Worm (Caenorhabditis elegans) whole organism, L4 larva: ENCODE measurements around the gene Y69A2AR.25.

Experiments
- F44E2.7 ChIP-seq: fragments of 200-800 bp; sonication (Bioruptor generic); IDR thresholded peaks from 2 replicates; pipeline ENCODE4 v2.1.2; 2022; ENCODE audit warnings: missing genetic modification characterization, missing compliant biosample characterization
- Y5F2A.4 ChIP-seq: fragments of 200-800 bp; sonication (Bioruptor generic); optimal IDR thresholded peaks from 2 replicates; lab custom pipeline; 2018; ENCODE audit warnings: mild to moderate bottlenecking, missing genetic modification characterization, missing compliant biosample characterization
- aha-1 ChIP-seq: fragments of 150-350 bp; peaks from one replicate; lab custom pipeline; 2014; ENCODE audit warnings: missing biosample characterization, missing genetic modification characterization
- aly-2 ChIP-seq: sonication (generic microtip); optimal IDR thresholded peaks from 2 replicates; lab custom pipeline; 2018; ENCODE audit warnings: missing biosample characterization, missing genetic modification characterization
- arid-1 ChIP-seq: fragments of 200-800 bp; sonication (Bioruptor generic); conservative IDR thresholded peaks from 2 replicates; pipeline ENCODE4 v1.3.6; 2022; ENCODE audit warnings: missing genetic modification reagents, missing genetic modification characterization, missing compliant biosample characterization
- ceh-28 ChIP-seq: fragments of 150-350 bp; optimal IDR thresholded peaks from 2 replicates; lab custom pipeline; 2014; ENCODE audit warnings: missing biosample characterization, missing genetic modification reagents, missing genetic modification characterization
- ceh-44 ChIP-seq: fragments of 200-800 bp; sonication (Bioruptor generic); IDR thresholded peaks from 2 replicates; pipeline ENCODE4 v1.3.6; 2022; ENCODE audit warnings: missing genetic modification reagents, missing genetic modification characterization, missing compliant biosample characterization
- ces-1 ChIP-seq: fragments of 150-350 bp; sonication (generic microtip); optimal IDR thresholded peaks from 4 replicates; lab custom pipeline; 2014; ENCODE audit warnings: missing biosample characterization, missing genetic modification reagents, missing genetic modification characterization
- daf-12 ChIP-seq: fragments of 150-350 bp; optimal IDR thresholded peaks from 2 replicates; lab custom pipeline; 2014; ENCODE audit warnings: missing biosample characterization, missing genetic modification reagents, missing genetic modification characterization
- dmd-9 ChIP-seq: fragments of 200-800 bp; sonication (Bioruptor generic); IDR thresholded peaks from 2 replicates; pipeline ENCODE4 v1.3.6; 2022; ENCODE audit warnings: missing genetic modification reagents, missing genetic modification characterization, missing compliant biosample characterization
- egl-43 ChIP-seq: fragments of 200-800 bp; sonication (Bioruptor generic); IDR thresholded peaks from 2 replicates; pipeline ENCODE4 v1.3.6; 2022; ENCODE audit warnings: missing genetic modification reagents, missing genetic modification characterization, missing compliant biosample characterization
- fos-1 ChIP-seq: fragments of 150-350 bp; optimal IDR thresholded peaks from 2 replicates; lab custom pipeline; 2014; ENCODE audit warnings: missing biosample characterization, missing genetic modification characterization
- hlh-11 ChIP-seq: fragments of 200-800 bp; sonication (Bioruptor generic); optimal IDR thresholded peaks from 2 replicates; lab custom pipeline; 2018; ENCODE audit warnings: mild to moderate bottlenecking, missing genetic modification characterization, missing compliant biosample characterization
- lim-7 ChIP-seq: fragments of 200-800 bp; sonication (Bioruptor generic); IDR thresholded peaks from 2 replicates; pipeline ENCODE4 v1.3.6; 2022; ENCODE audit warnings: missing genetic modification characterization, missing compliant biosample characterization
- lin-15B ChIP-seq: fragments of 150-350 bp; sonication (generic microtip); optimal IDR thresholded peaks from 3 replicates; lab custom pipeline; 2014; ENCODE audit warnings: missing biosample characterization, missing genetic modification characterization
- lin-39 ChIP-seq: fragments of 150-350 bp; optimal IDR thresholded peaks from 2 replicates; lab custom pipeline; 2014; ENCODE audit warnings: missing biosample characterization, missing genetic modification reagents, missing genetic modification characterization
- madf-5 ChIP-seq, 2 experiments: fragments of 200-800 bp; sonication (Bioruptor generic); IDR thresholded peaks; 2 replicates each; pipeline ENCODE4 v1.3.6; 2022; ENCODE audit warnings: missing compliant biosample characterization in 2 of 2, missing genetic modification characterization in 2 of 2
- mep-1 ChIP-seq: fragments of 150-350 bp; sonication (generic microtip); optimal IDR thresholded peaks from 3 replicates; lab custom pipeline; 2014; ENCODE audit warnings: missing biosample characterization, missing genetic modification characterization
- nhr-11 ChIP-seq: fragments of 150-350 bp; optimal IDR thresholded peaks from 2 replicates; lab custom pipeline; 2014; ENCODE audit warnings: missing biosample characterization, missing genetic modification characterization
- nhr-25 ChIP-seq: sonication (generic microtip); optimal IDR thresholded peaks from 2 replicates; lab custom pipeline; 2017; ENCODE audit warnings: missing genetic modification characterization, mild to moderate bottlenecking, missing compliant biosample characterization, antibody characterized with exemption, moderate library complexity, borderline replicate concordance; ENCODE audit not compliant: insufficient read depth
- nhr-76 ChIP-seq: fragments of 150-350 bp; optimal IDR thresholded peaks from 2 replicates; lab custom pipeline; 2014; ENCODE audit warnings: missing biosample characterization, missing genetic modification characterization
- php-3 ChIP-seq: fragments of 200-800 bp; sonication (Bioruptor generic); IDR thresholded peaks from 2 replicates; pipeline ENCODE4 v1.3.6; 2022; ENCODE audit warnings: missing genetic modification reagents, missing genetic modification characterization, missing compliant biosample characterization
- set-16 ChIP-seq: fragments of 200-800 bp; sonication (Bioruptor generic); IDR thresholded peaks from 2 replicates; pipeline ENCODE4 v1.3.6; 2022; ENCODE audit warnings: missing genetic modification reagents, missing genetic modification characterization, missing compliant biosample characterization
- spr-1 ChIP-seq: sonication (generic microtip); optimal IDR thresholded peaks from 2 replicates; lab custom pipeline; 2016; ENCODE audit warnings: mild to moderate bottlenecking, missing genetic modification characterization, missing compliant biosample characterization
- spr-3 ChIP-seq: fragments of 200-800 bp; sonication (Bioruptor generic); optimal IDR thresholded peaks from 2 replicates; lab custom pipeline; 2018; ENCODE audit warnings: mild to moderate bottlenecking, missing genetic modification characterization, missing compliant biosample characterization
- unc-39 ChIP-seq: sonication (generic microtip); optimal IDR thresholded peaks from 2 replicates; lab custom pipeline; 2017; ENCODE audit warnings: missing biosample characterization, missing genetic modification characterization
- unc-62 ChIP-seq, 3 experiments: fragments of 150-350 bp in 1 of 3; sonication (generic microtip); optimal IDR thresholded peaks in 2 of 3; peaks in 1 of 3; 1 replicate in 1 of 3; 2 replicates in 2 of 3; lab custom pipeline; 2014 to 2017; ENCODE audit warnings: missing biosample characterization in 3 of 3, missing genetic modification characterization in 3 of 3, missing genetic modification reagents in 3 of 3, missing genotype in 1 of 3
- zfp-2 ChIP-seq: sonication (generic microtip); optimal IDR thresholded peaks from 2 replicates; lab custom pipeline; 2016; ENCODE audit warnings: mild to moderate bottlenecking, missing genetic modification characterization, missing compliant biosample characterization
- ztf-11 ChIP-seq: fragments of 150-350 bp; optimal IDR thresholded peaks from 2 replicates; lab custom pipeline; 2014; ENCODE audit warnings: missing biosample characterization, missing genetic modification characterization

The Y69A2AR.25 gene

DNA sequence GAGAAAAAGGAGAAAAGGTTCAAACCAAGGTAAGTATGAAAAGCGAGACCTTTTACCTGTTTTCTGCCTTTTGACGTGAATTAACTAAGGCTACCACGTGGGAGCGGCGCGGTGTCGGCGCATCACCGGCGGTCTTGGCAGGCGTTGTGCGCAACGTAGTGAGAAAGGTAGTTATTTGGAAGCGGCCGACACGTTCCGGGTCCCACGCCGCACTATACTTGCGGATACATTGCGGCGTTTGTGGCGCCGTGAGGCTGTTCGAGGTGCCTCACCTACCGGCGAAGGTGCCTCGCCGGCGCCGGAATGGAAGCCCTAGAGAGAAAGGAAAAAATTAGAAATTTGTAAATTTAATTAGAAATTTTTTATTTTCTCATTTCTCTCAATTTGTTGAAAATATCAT, 15.3 kb downstream of the Y69A2AR.25 start:
- peak; percentile 79; the same call in 1 of the 2 replicates for TF ChIP-seq set-16
- TF ChIP-seq egl-43 (GFP tag; lab: Robert Waterston, UW) = 0 out of 2 replicates have a peak, but pooled peaks have one; percentile 53
- 0 out of 4 replicates have a peak, but pooled peaks of 1 of the 2 experiments have one; percentile 31 for TF ChIP-seq madf-5 (GFP tag; IDR thresholded peaks at IDR 0.05; lab: Robert Waterston, UW)
- TF ChIP-seq Y5F2A.4 (GFP tag; lab: Kevin White, UChicago) = no peak
- 0 out of 2 replicates have a peak, but pooled peaks have one; percentile 47 for TF ChIP-seq ceh-44

DNA sequence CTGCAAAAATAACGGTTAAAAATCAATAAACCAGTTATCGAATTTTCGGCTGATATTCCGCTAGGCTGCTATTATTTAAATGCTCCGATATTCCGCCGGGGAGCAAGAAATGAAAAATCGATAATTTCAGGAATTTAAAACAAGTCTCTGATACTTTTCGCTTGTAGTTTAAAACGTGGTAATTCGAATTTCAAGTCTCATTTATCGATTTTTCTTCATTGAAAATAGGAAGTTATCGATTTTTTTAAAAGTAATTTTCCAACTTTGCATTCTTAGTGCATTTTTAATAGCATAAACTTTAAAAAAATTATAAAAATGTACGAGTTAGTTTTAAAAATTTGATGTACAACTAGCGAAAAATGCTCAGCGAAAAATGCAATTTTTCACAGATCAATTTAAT, 15.9 kb downstream of the Y69A2AR.25 start:
- no peak for TF ChIP-seq spr-3 (GFP tag; lab: Kevin White, UChicago)
- peak; percentile 81 for TF ChIP-seq ceh-28 (tag; lab: Kevin White, UChicago)

DNA sequence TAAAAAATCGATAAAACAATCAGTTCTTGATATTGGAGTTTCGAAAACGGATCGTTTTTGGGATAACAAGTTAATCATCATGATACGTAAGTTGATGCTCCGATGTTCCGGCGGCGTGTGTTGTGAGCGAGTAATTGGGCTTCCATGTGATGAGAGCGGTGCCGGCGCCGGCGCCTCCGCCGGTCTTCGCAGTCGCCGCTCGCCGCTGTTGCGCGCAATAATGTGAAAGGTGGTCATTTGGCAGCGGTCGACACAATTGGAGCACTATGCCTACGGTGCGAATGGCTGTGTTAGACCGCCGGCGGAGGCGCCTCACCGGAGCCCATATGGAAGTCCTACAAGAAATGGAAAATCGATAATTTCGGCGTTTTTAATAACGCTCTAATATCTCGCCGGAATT, 16.3 kb downstream of the Y69A2AR.25 start:
- TF ChIP-seq ces-1 (GFP tag; lab: Kevin White, UChicago) (no peak), arid-1 (GFP tag; lab: Robert Waterston, UW) (no peak), spr-1 (tag; lab: Kevin White, UChicago) (no peak), set-16 (peak; percentile 87), egl-43 (GFP tag; lab: Robert Waterston, UW) (peak; percentile 52; the same call in 1 of the 2 replicates), hlh-11 (tag; lab: Kevin White, UChicago) (no peak), F44E2.7 (0 out of 2 replicates have a peak, but pooled peaks have one; percentile 56)

DNA sequence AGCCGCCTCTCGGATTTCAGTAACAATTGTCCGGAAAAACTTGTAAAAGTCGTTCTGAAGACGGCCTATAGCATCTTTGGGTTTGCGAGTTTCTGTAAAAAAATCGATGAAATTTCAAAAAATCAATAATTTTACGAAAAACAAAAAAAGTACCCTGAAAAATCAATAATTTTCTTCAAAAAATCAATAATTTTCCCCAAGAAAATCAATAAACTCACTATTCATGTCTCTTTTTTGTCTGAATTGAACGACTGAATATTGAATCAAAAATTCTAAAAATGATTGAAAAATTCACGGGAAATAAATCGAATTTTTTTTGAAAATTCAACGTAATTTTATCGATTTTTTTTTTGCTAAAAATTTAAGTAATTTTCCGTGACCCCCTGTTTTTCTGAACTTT, 16.7 kb downstream of the Y69A2AR.25 start, which contains the start of gene Y69A2AR.23:
Gene Y69A2AR.23, minus strand, starts transcription at position 267 of the 400 bp plus-strand sequence.
- TF ChIP-seq ceh-28 (tag; lab: Kevin White, UChicago) (peak; percentile 87), aly-2 (tag; lab: Kevin White, UChicago) (no peak)

DNA sequence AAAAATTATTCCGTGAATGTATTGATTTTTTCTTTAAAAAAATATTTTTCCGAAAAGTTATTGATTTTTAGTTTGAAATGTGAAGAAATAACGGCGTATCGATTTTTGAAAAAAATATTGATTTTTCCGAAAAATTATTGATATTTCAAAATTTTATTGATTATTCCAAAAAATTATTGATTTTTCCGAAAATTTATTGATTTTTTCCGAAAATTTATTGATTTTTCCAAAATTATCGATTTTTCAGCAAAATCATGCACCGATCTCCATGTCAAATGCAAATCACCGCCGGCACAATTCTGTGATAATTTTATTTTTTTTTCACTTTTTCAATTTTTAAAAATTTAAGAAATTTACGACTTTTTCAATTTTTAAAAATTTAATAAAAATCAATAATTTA, 18.6 kb downstream of the Y69A2AR.25 start:
- TF ChIP-seq nhr-25 (tag; lab: Kevin White, UChicago) = no peak
- no peak for TF ChIP-seq lin-39
- TF ChIP-seq ztf-11 (tag; lab: Kevin White, UChicago) = no peak
- TF ChIP-seq dmd-9 = no peak
- TF ChIP-seq zfp-2 = no peak
- TF ChIP-seq mep-1 (tag; lab: Kevin White, UChicago) = no peak
- TF ChIP-seq ceh-28 (tag; lab: Kevin White, UChicago) = peak; percentile 81

DNA sequence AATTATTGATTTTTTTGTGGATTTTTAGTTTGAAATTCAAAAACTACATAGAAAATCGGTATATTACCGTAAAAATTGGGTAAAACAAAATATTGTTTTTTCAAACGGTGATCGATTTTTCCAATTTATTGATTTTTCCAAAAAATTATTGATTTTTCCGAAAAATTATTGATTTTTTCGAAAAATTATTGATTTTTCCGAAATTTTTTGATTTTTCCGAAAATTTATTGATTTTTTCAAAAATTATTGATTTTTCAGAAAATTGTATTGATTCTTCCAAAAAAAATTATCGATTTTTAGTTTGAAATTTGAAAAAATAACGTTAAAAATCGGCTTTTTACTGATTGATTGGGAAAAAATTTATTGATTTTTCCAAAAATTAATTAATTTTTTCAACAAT, 19.4 kb downstream of the Y69A2AR.25 start:
- peak; percentile 85 for TF ChIP-seq ceh-28 (tag; lab: Kevin White, UChicago)
- TF ChIP-seq unc-62 (GFP tag; optimal IDR thresholded peaks at IDR 0.05 in 1 of 2; lab: Kevin White, UChicago) = peak in 1 of 2 experiments; percentile 32
- no peak for TF ChIP-seq unc-62 (tag; optimal IDR thresholded peaks at IDR 0.05; lab: Kevin White, UChicago)
- peak; percentile 47 for TF ChIP-seq aha-1
- TF ChIP-seq daf-12 (tag; lab: Kevin White, UChicago) = no peak

DNA sequence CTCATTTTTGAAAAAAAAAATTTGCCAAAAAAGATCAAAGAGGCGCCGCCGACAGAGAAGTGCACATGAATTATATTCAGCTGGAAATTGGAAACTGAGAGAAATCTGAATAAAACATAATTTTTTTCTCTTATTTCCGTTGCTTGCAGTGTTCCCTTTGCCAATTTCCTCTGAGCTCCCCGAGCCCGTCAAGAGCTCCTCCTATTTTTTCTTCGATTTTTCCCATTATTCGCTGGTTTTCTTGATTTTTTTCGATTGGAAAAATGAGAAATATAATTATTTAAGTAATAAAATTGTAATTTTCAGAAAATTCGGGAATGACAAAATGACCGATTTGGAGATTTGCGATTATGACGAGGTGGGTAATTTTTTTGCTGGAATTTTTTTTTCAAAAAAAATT, 26.2 kb downstream of the Y69A2AR.25 start, which contains the start of gene sprr-3:
Gene sprr-3, plus strand, starts transcription at position 301 of the 400 bp plus-strand sequence.
- TF ChIP-seq nhr-76 (tag; lab: Kevin White, UChicago) (no peak), lin-15B (tag; lab: Kevin White, UChicago) (no peak), unc-39 (no peak), fos-1 (tag; lab: Kevin White, UChicago) (no peak), lim-7 (no peak), nhr-11 (tag; lab: Kevin White, UChicago) (no peak), php-3 (GFP tag; lab: Robert Waterston, UW) (no peak)
